Fruit fly (Drosophila melanogaster) whole organism, embryonic: ENCODE data around the gene fzy.

ENCODE experiments used
- CG10147 ChIP-seq: fragments of 200-800 bp; sonication (Bioruptor generic); optimal IDR thresholded peaks from 2 replicates; lab custom pipeline; 2019; ENCODE audit warnings: missing biosample characterization, mild to moderate bottlenecking, missing genetic modification characterization, moderate library complexity
- CG33213 ChIP-seq: fragments of 200-800 bp; sonication (Bioruptor generic); optimal IDR thresholded peaks from 3 replicates; lab custom pipeline; 2016; ENCODE audit warnings: missing biosample characterization, missing genetic modification characterization
- Doc2 ChIP-seq: fragments of 200-800 bp; sonication (Bioruptor generic); IDR thresholded peaks from 2 replicates; pipeline ENCODE4 v1.3.6; 2022; ENCODE audit warnings: missing biosample characterization, missing genetic modification characterization
- cad ChIP-seq: fragments of >200 bp; optimal IDR thresholded peaks from 2 replicates; lab custom pipeline; 2017; ENCODE audit warnings: missing biosample characterization, missing genetic modification characterization
- gce ChIP-seq: fragments of 200-800 bp; sonication (Bioruptor generic); IDR thresholded peaks from 3 replicates; pipeline ENCODE4 v1.3.6; 2022; ENCODE audit warnings: missing biosample characterization, missing genetic modification characterization
- h ChIP-seq: fragments of >200 bp; optimal IDR thresholded peaks from 2 replicates; lab custom pipeline; 2017
- schlank ChIP-seq: fragments of 200-800 bp; sonication (Bioruptor generic); optimal IDR thresholded peaks from 2 replicates; lab custom pipeline; 2018; ENCODE audit warnings: missing biosample characterization, mild to moderate bottlenecking, missing genetic modification characterization
- slp2 ChIP-seq: fragments of 200-800 bp; sonication (Bioruptor generic); optimal IDR thresholded peaks from 2 replicates; lab custom pipeline; 2016; ENCODE audit warnings: missing biosample characterization, missing genetic modification characterization

dm6 chr2L:16276820-16277219 is 33.9 kb upstream of the fzy start:
- TF ChIP-seq CG10147 (no peak), cad (GFP tag; lab: Kevin White, UChicago) (no peak), CG33213 (no peak), Doc2 (GFP tag; lab: Robert Waterston, UW) (no peak), h (lab: Kevin White, UChicago) (no peak), schlank (no peak), gce (GFP tag; lab: Robert Waterston, UW) (no peak), slp2 (GFP tag; lab: Kevin White, UChicago) (no peak)
